Fruit fly (Drosophila melanogaster) whole organism, adult: Measurements from ENCODE around the gene CG10602.

Experiments used
- CG11617 ChIP-seq: fragments of 200-800 bp; sonication (Bioruptor generic); optimal IDR thresholded peaks from 2 replicates; lab custom pipeline; 2017; ENCODE audit warnings: mild to moderate bottlenecking, missing biosample characterization, missing genetic modification reagents, missing genetic modification characterization
- CG12768 ChIP-seq: fragments of 200-800 bp; sonication (Bioruptor generic); optimal IDR thresholded peaks from 2 replicates; lab custom pipeline; 2017; ENCODE audit warnings: missing biosample characterization, missing genetic modification characterization, mild to moderate bottlenecking, moderate library complexity, missing genetic modification reagents
- CG1620 ChIP-seq: fragments of 200-800 bp; sonication (Bioruptor generic); optimal IDR thresholded peaks from 2 replicates; lab custom pipeline; 2016; ENCODE audit warnings: missing biosample characterization, missing genetic modification characterization
- CG5204 ChIP-seq: fragments of 200-800 bp; sonication (Bioruptor generic); optimal IDR thresholded peaks from 2 replicates; lab custom pipeline; 2016; ENCODE audit warnings: missing biosample characterization, missing genetic modification characterization
- CG7045 ChIP-seq: fragments of 200-800 bp; sonication (Bioruptor generic); optimal IDR thresholded peaks from 2 replicates; lab custom pipeline; 2017; ENCODE audit warnings: missing biosample characterization, mild to moderate bottlenecking, missing genetic modification characterization
- Clk ChIP-seq: fragments of 200-800 bp; sonication (Bioruptor generic); optimal IDR thresholded peaks from 2 replicates; lab custom pipeline; 2017; ENCODE audit warnings: missing biosample characterization, missing genetic modification characterization
- Crg-1 ChIP-seq: fragments of 200-800 bp; sonication (Bioruptor generic); optimal IDR thresholded peaks from 2 replicates; lab custom pipeline; 2016; ENCODE audit warnings: missing biosample characterization, missing genetic modification characterization
- Hr96 ChIP-seq: fragments of 200-800 bp; sonication (Bioruptor generic); optimal IDR thresholded peaks from 2 replicates; lab custom pipeline; 2016; ENCODE audit warnings: missing biosample characterization, missing genetic modification characterization
- Mnt ChIP-seq: fragments of 200-800 bp; sonication (Bioruptor generic); optimal IDR thresholded peaks from 2 replicates; lab custom pipeline; 2016; ENCODE audit warnings: missing biosample characterization, mild to moderate bottlenecking, missing genetic modification characterization
- bab1 ChIP-seq: fragments of 200-800 bp; sonication (Bioruptor generic); optimal IDR thresholded peaks from 3 replicates; lab custom pipeline; 2019; ENCODE audit warnings: missing biosample characterization, mild to moderate bottlenecking, missing genetic modification characterization, moderate library complexity
- cnc ChIP-seq, 2 experiments: fragments of >200 bp; optimal IDR thresholded peaks; 2 replicates each; lab custom pipeline; 2017
- kay ChIP-seq: fragments of 200-800 bp; sonication (Bioruptor generic); peaks from one replicate; lab custom pipeline; 2016; ENCODE audit warnings: missing biosample characterization, missing genetic modification characterization, borderline replicate concordance
- toe ChIP-seq: fragments of 200-800 bp; sonication (Bioruptor generic); optimal IDR thresholded peaks from 2 replicates; lab custom pipeline; 2016; ENCODE audit warnings: missing biosample characterization, missing genetic modification characterization

- TF ChIP-seq bab1 (GFP tag; lab: Kevin White, UChicago) (no peak), Clk (no peak), CG7045 (GFP tag; lab: Kevin White, UChicago) (no peak), kay (GFP tag; lab: Kevin White, UChicago) (no peak), CG1620 (GFP tag; lab: Kevin White, UChicago) (no peak), CG11617 (GFP tag; lab: Kevin White, UChicago) (no peak), Crg-1 (GFP tag; lab: Kevin White, UChicago) (no peak), Mnt (GFP tag; lab: Kevin White, UChicago) (no peak), CG5204 (GFP tag; lab: Kevin White, UChicago) (no peak), toe (GFP tag; lab: Kevin White, UChicago) (no peak), cnc (optimal IDR thresholded peaks at IDR 0.05; lab: Kevin White, UChicago) (no peak), Hr96 (GFP tag; lab: Kevin White, UChicago) (no peak), CG12768 (GFP tag; lab: Kevin White, UChicago) (no peak)
These were observed 40.2 kb upstream of the CG10602 start for dm6 chr2L:18899254-18899653.
